Worm (Caenorhabditis elegans) whole organism, young adult: Measurements from ENCODE around the gene slr-2.

Experiments used
- K11D2.4 ChIP-seq: fragments of 200-800 bp; sonication (Bioruptor generic); IDR thresholded peaks from 2 replicates; pipeline ENCODE4 v1.3.6; 2022; ENCODE audit warnings: missing genetic modification reagents, missing genetic modification characterization, missing compliant biosample characterization
- ceh-40 ChIP-seq: fragments of 200-800 bp; sonication (Bioruptor generic); IDR thresholded peaks from 2 replicates; pipeline ENCODE4 v1.3.6; 2022; ENCODE audit warnings: missing genetic modification characterization, missing compliant biosample characterization
- die-1 ChIP-seq: sonication (generic microtip); optimal IDR thresholded peaks from 2 replicates; lab custom pipeline; 2016; ENCODE audit warnings: missing genotype, mild to moderate bottlenecking, missing genetic modification characterization, missing compliant biosample characterization
- him-1 ChIP-seq: sonication (generic microtip); optimal IDR thresholded peaks from 2 replicates; lab custom pipeline; 2016; ENCODE audit warnings: missing genotype, missing genetic modification reagents, missing genetic modification characterization, missing compliant biosample characterization
- hsf-1 ChIP-seq: fragments of 200-800 bp; sonication (Bioruptor generic); IDR thresholded peaks from 2 replicates; pipeline ENCODE4 v1.3.6; 2022; ENCODE audit warnings: missing genetic modification reagents, missing genetic modification characterization, missing compliant biosample characterization
- lir-1 ChIP-seq: fragments of 200-800 bp; sonication (Bioruptor generic); conservative IDR thresholded peaks from 2 replicates; pipeline ENCODE4 v1.3.6; 2022; ENCODE audit warnings: missing genetic modification reagents, missing genetic modification characterization, missing compliant biosample characterization
- lsl-1 ChIP-seq: fragments of 200-800 bp; sonication (Bioruptor generic); optimal IDR thresholded peaks from 2 replicates; lab custom pipeline; 2018; ENCODE audit warnings: mild to moderate bottlenecking, missing genetic modification characterization, moderate library complexity, missing compliant biosample characterization
- nhr-27 ChIP-seq: fragments of 200-800 bp; sonication (Bioruptor generic); optimal IDR thresholded peaks from 2 replicates; lab custom pipeline; 2018; ENCODE audit warnings: mild to moderate bottlenecking, missing genetic modification characterization, moderate library complexity, missing compliant biosample characterization
- snpc-4 ChIP-seq, 5 experiments: fragments of 150-350 bp in 1 of 5; sonication (generic microtip) in 4 of 5; optimal IDR thresholded peaks; 2 replicates each; lab custom pipeline; 2014 to 2018; ENCODE audit warnings: missing genetic modification characterization in 5 of 5, missing biosample characterization in 3 of 5, antibody characterized with exemption in 2 of 5, mild to moderate bottlenecking in 2 of 5, missing compliant biosample characterization in 2 of 5, missing genotype in 2 of 5, moderate library complexity in 2 of 5, missing genetic modification reagents in 1 of 5
- tlf-1 ChIP-seq: fragments of 200-800 bp; sonication (Bioruptor generic); optimal IDR thresholded peaks from 2 replicates; lab custom pipeline; 2018; ENCODE audit warnings: mild to moderate bottlenecking, missing genetic modification characterization, missing compliant biosample characterization
- ztf-3 ChIP-seq: fragments of 200-800 bp; sonication (Bioruptor generic); optimal IDR thresholded peaks from 2 replicates; lab custom pipeline; 2018; ENCODE audit warnings: mild to moderate bottlenecking, missing genetic modification characterization, missing compliant biosample characterization

- TF ChIP-seq ztf-3 (GFP tag; lab: Kevin White, UChicago), result no peak
- no peak for TF ChIP-seq hsf-1 (GFP tag; lab: Robert Waterston, UW)
- TF ChIP-seq tlf-1 (GFP tag; lab: Kevin White, UChicago), result no peak
- TF ChIP-seq die-1, result no peak
- TF ChIP-seq him-1 (tag; lab: Kevin White, UChicago), result no peak
- no peak for TF ChIP-seq K11D2.4 (GFP tag; lab: Robert Waterston, UW)
- no peak for TF ChIP-seq ceh-40
- TF ChIP-seq lir-1 (GFP tag; lab: Robert Waterston, UW), result no peak
- no peak for TF ChIP-seq snpc-4 (GFP tag; optimal IDR thresholded peaks at IDR 0.05; lab: Kevin White, UChicago)
- no peak for TF ChIP-seq snpc-4 (tag; optimal IDR thresholded peaks at IDR 0.05; lab: Kevin White, UChicago)
- no peak for TF ChIP-seq lsl-1 (GFP tag; lab: Kevin White, UChicago)
- no peak for TF ChIP-seq nhr-27 (tag; lab: Kevin White, UChicago)
Measured at ce11 chrV:18146077-18146476, 59.2 kb downstream of the slr-2 start, which contains the start of gene C14A6.3.
